Worm (Caenorhabditis elegans) whole organism, L2 larva: ENCODE measurements around the gene srx-50.

ENCODE experiments used
- C34F6.9 ChIP-seq: fragments of 150-350 bp; optimal IDR thresholded peaks from 2 replicates; lab custom pipeline; 2014; ENCODE audit warnings: missing biosample characterization, missing genetic modification characterization
- F13H6.1 ChIP-seq: sonication (generic microtip); optimal IDR thresholded peaks from 2 replicates; lab custom pipeline; 2016; ENCODE audit warnings: missing genetic modification characterization, missing compliant biosample characterization
- R02D3.7 ChIP-seq: fragments of 150-350 bp; optimal IDR thresholded peaks from 2 replicates; lab custom pipeline; 2014; ENCODE audit warnings: missing biosample characterization, missing genetic modification characterization
- Y55F3AM.14 ChIP-seq: fragments of 200-800 bp; sonication (Bioruptor generic); optimal IDR thresholded peaks from 2 replicates; lab custom pipeline; 2018; ENCODE audit warnings: mild to moderate bottlenecking, missing genetic modification characterization, missing compliant biosample characterization
- ZK546.5 ChIP-seq: sonication (generic microtip); optimal IDR thresholded peaks from 2 replicates; lab custom pipeline; 2017; ENCODE audit warnings: missing biosample characterization, missing genetic modification characterization
- alr-1 ChIP-seq: fragments of 150-350 bp; optimal IDR thresholded peaks from 2 replicates; lab custom pipeline; 2014; ENCODE audit warnings: missing biosample characterization, missing genetic modification characterization
- aly-2 ChIP-seq: fragments of 150-350 bp; optimal IDR thresholded peaks from 2 replicates; lab custom pipeline; 2014; ENCODE audit warnings: missing biosample characterization, missing genetic modification characterization
- ama-1 ChIP-seq: fragments of 150-350 bp; optimal IDR thresholded peaks from 2 replicates; lab custom pipeline; 2018; ENCODE audit warnings: inconsistent platforms
- blmp-1 ChIP-seq: sonication (generic microtip); optimal IDR thresholded peaks from 2 replicates; lab custom pipeline; 2017; ENCODE audit warnings: missing genetic modification characterization, mild to moderate bottlenecking, missing compliant biosample characterization, antibody characterized with exemption, moderate library complexity; ENCODE audit not compliant: insufficient read depth
- ceh-16 ChIP-seq: fragments of 150-350 bp; optimal IDR thresholded peaks from 2 replicates; lab custom pipeline; 2014; ENCODE audit warnings: missing biosample characterization, missing genetic modification characterization
- ceh-82 ChIP-seq: fragments of 150-350 bp; optimal IDR thresholded peaks from 2 replicates; lab custom pipeline; 2014; ENCODE audit warnings: missing biosample characterization, missing genetic modification characterization
- dmd-4 ChIP-seq: sonication (generic microtip); optimal IDR thresholded peaks from 2 replicates; lab custom pipeline; 2017; ENCODE audit warnings: missing biosample characterization, missing genetic modification characterization
- egl-27 ChIP-seq: sonication (generic microtip); optimal IDR thresholded peaks from 3 replicates; lab custom pipeline; 2017; ENCODE audit warnings: missing biosample characterization, missing genetic modification reagents, missing genetic modification characterization
- elt-1 ChIP-seq: fragments of 150-350 bp; optimal IDR thresholded peaks from 2 replicates; lab custom pipeline; 2014; ENCODE audit warnings: missing biosample characterization, missing genetic modification characterization
- elt-3 ChIP-seq: sonication (generic microtip); optimal IDR thresholded peaks from 2 replicates; lab custom pipeline; 2017; ENCODE audit warnings: missing biosample characterization, missing genetic modification characterization
- fos-1 ChIP-seq: fragments of 150-350 bp; optimal IDR thresholded peaks from 2 replicates; lab custom pipeline; 2014; ENCODE audit warnings: missing biosample characterization, missing genetic modification characterization
- gmeb-1 ChIP-seq: fragments of 150-350 bp; optimal IDR thresholded peaks from 2 replicates; lab custom pipeline; 2014; ENCODE audit warnings: missing biosample characterization, missing genetic modification characterization
- lin-11 ChIP-seq: fragments of 150-350 bp; sonication (generic microtip); optimal IDR thresholded peaks from 2 replicates; lab custom pipeline; 2014; ENCODE audit warnings: missing biosample characterization, missing genetic modification characterization, inconsistent platforms, mixed read lengths
- lin-13 ChIP-seq: fragments of 150-350 bp; optimal IDR thresholded peaks from 2 replicates; lab custom pipeline; 2014; ENCODE audit warnings: missing biosample characterization, missing genetic modification reagents, missing genetic modification characterization
- lin-39 ChIP-seq: fragments of 150-350 bp; optimal IDR thresholded peaks from 2 replicates; lab custom pipeline; 2014; ENCODE audit warnings: missing biosample characterization, missing genetic modification reagents, missing genetic modification characterization
- lsy-2 ChIP-seq, 2 experiments: fragments of 150-350 bp in 1 of 2; sonication (generic microtip) in 1 of 2; optimal IDR thresholded peaks; 2 replicates each; lab custom pipeline; 2014 to 2017; ENCODE audit warnings: missing biosample characterization in 2 of 2, missing genetic modification characterization in 2 of 2
- mab-5 ChIP-seq: fragments of 150-350 bp; optimal IDR thresholded peaks from 2 replicates; lab custom pipeline; 2014; ENCODE audit warnings: missing biosample characterization, missing genetic modification characterization
- mbf-1 ChIP-seq: sonication (generic microtip); optimal IDR thresholded peaks from 2 replicates; lab custom pipeline; 2017; ENCODE audit warnings: missing biosample characterization, missing genetic modification characterization
- mdl-1 ChIP-seq, 2 experiments: fragments of 150-350 bp in 1 of 2; sonication (generic microtip) in 1 of 2; optimal IDR thresholded peaks; 2 replicates each; lab custom pipeline; 2017; ENCODE audit warnings: missing biosample characterization in 2 of 2, missing genetic modification characterization in 2 of 2
- nhr-10 ChIP-seq: sonication (generic microtip); optimal IDR thresholded peaks from 2 replicates; lab custom pipeline; 2017; ENCODE audit warnings: missing biosample characterization, missing genetic modification characterization
- nhr-11 ChIP-seq: fragments of 150-350 bp; optimal IDR thresholded peaks from 2 replicates; lab custom pipeline; 2014; ENCODE audit warnings: missing biosample characterization, missing genetic modification characterization
- nhr-12 ChIP-seq: fragments of 150-350 bp; optimal IDR thresholded peaks from 2 replicates; lab custom pipeline; 2014; ENCODE audit warnings: missing biosample characterization, missing genetic modification characterization
- nhr-129 ChIP-seq: fragments of 150-350 bp; optimal IDR thresholded peaks from 2 replicates; lab custom pipeline; 2014; ENCODE audit warnings: missing biosample characterization, missing genetic modification characterization
- nhr-21 ChIP-seq: fragments of 150-350 bp; optimal IDR thresholded peaks from 2 replicates; lab custom pipeline; 2014; ENCODE audit warnings: missing biosample characterization, missing genetic modification characterization
- nhr-23 ChIP-seq: fragments of 150-350 bp; optimal IDR thresholded peaks from 2 replicates; lab custom pipeline; 2014; ENCODE audit warnings: missing biosample characterization, missing genetic modification reagents, missing genetic modification characterization
- nhr-237 ChIP-seq: fragments of 150-350 bp; optimal IDR thresholded peaks from 2 replicates; lab custom pipeline; 2014; ENCODE audit warnings: missing biosample characterization, missing genetic modification characterization
- nhr-25 ChIP-seq: fragments of 150-350 bp; sonication (generic microtip); optimal IDR thresholded peaks from 3 replicates; lab custom pipeline; 2014; ENCODE audit warnings: missing biosample characterization, missing genetic modification characterization
- nhr-6 ChIP-seq: fragments of 150-350 bp; optimal IDR thresholded peaks from 2 replicates; lab custom pipeline; 2014; ENCODE audit warnings: missing biosample characterization, missing genetic modification characterization
- nhr-77 ChIP-seq: fragments of 150-350 bp; optimal IDR thresholded peaks from 2 replicates; lab custom pipeline; 2014; ENCODE audit warnings: missing biosample characterization, missing genetic modification characterization
- skn-1 ChIP-seq: sonication (generic microtip); optimal IDR thresholded peaks from 2 replicates; lab custom pipeline; 2017; ENCODE audit warnings: missing biosample characterization, missing genetic modification characterization
- sma-3 ChIP-seq: sonication (generic microtip); optimal IDR thresholded peaks from 2 replicates; lab custom pipeline; 2016; ENCODE audit warnings: missing genetic modification reagents, missing genetic modification characterization, missing compliant biosample characterization
- sma-9 ChIP-seq, 2 experiments: fragments of 150-350 bp in 1 of 2; sonication (generic microtip) in 1 of 2; optimal IDR thresholded peaks; 2 replicates each; lab custom pipeline; 2014 to 2016; ENCODE audit warnings: missing genetic modification characterization in 2 of 2, mild to moderate bottlenecking in 1 of 2, missing biosample characterization in 1 of 2, missing compliant biosample characterization in 1 of 2, missing genetic modification reagents in 1 of 2, moderate library complexity in 1 of 2
- snpc-4 ChIP-seq: fragments of 150-350 bp; optimal IDR thresholded peaks from 2 replicates; lab custom pipeline; 2014; ENCODE audit warnings: missing biosample characterization, missing genetic modification characterization
- unc-39 ChIP-seq: fragments of 150-350 bp; optimal IDR thresholded peaks from 2 replicates; lab custom pipeline; 2014; ENCODE audit warnings: missing biosample characterization, missing genetic modification characterization
- unc-55 ChIP-seq: fragments of 150-350 bp; sonication (generic microtip); optimal IDR thresholded peaks from 3 replicates; lab custom pipeline; 2014; ENCODE audit warnings: missing biosample characterization, missing genetic modification reagents, missing genetic modification characterization
- unc-62 ChIP-seq: fragments of 150-350 bp; optimal IDR thresholded peaks from 2 replicates; lab custom pipeline; 2014; ENCODE audit warnings: missing biosample characterization, missing genetic modification reagents, missing genetic modification characterization
- zag-1 ChIP-seq: fragments of 150-350 bp; optimal IDR thresholded peaks from 2 replicates; lab custom pipeline; 2014; ENCODE audit warnings: missing biosample characterization, missing genetic modification characterization
- ztf-1 ChIP-seq: fragments of 200-800 bp; sonication (Bioruptor generic); conservative IDR thresholded peaks from 2 replicates; pipeline ENCODE4 v1.3.6; 2022; ENCODE audit warnings: missing genetic modification characterization, missing compliant biosample characterization
- ztf-11 ChIP-seq: sonication (generic microtip); optimal IDR thresholded peaks from 2 replicates; lab custom pipeline; 2017; ENCODE audit warnings: missing biosample characterization, missing genetic modification characterization
- ztf-4 ChIP-seq: fragments of 150-350 bp; optimal IDR thresholded peaks from 2 replicates; lab custom pipeline; 2014; ENCODE audit warnings: missing biosample characterization, missing genetic modification characterization

srx-50 gene

ce11 chrIV:7035823-7036222 is 22.0 kb upstream of the srx-50 start, which contains the start of gene C06G3.3:
Gene C06G3.3, plus strand, starts transcription at chrIV:7036123.
- TF ChIP-seq nhr-129 (tag; lab: Kevin White, UChicago) (peak; percentile 3), aly-2 (tag; lab: Kevin White, UChicago) (no peak)

- TF ChIP-seq elt-3 (no peak), gmeb-1 (no peak), nhr-23 (tag; lab: Kevin White, UChicago) (no peak), lin-13 (GFP tag; lab: Kevin White, UChicago) (no peak), lin-39 (tag; lab: Kevin White, UChicago) (no peak), sma-3 (GFP tag; lab: Kevin White, UChicago) (no peak), aly-2 (tag; lab: Kevin White, UChicago) (no peak), ZK546.5 (no peak), fos-1 (tag; lab: Kevin White, UChicago) (no peak), nhr-12 (tag; lab: Kevin White, UChicago) (no peak), ceh-82 (tag; lab: Kevin White, UChicago) (no peak), zag-1 (tag; lab: Kevin White, UChicago) (no peak), alr-1 (no peak), ztf-11 (no peak), ztf-1 (GFP tag; lab: Robert Waterston, UW) (no peak), mdl-1 (tag; optimal IDR thresholded peaks at IDR 0.05; lab: Kevin White, UChicago) (no peak), nhr-10 (tag; lab: Kevin White, UChicago) (no peak), F13H6.1 (tag; lab: Kevin White, UChicago) (no peak), unc-55 (GFP tag; lab: Kevin White, UChicago) (no peak), ztf-4 (tag; lab: Kevin White, UChicago) (no peak)
These were observed 21.0 kb upstream of the srx-50 start, which contains the start of gene ufl-1 for ce11 chrIV:7036790-7037189. Gene ufl-1, minus strand, starts transcription at chrIV:7036859.

- no peak for TF ChIP-seq ztf-4 (tag; lab: Kevin White, UChicago)
- TF ChIP-seq snpc-4 = peak; percentile 61
- TF ChIP-seq nhr-25 = peak; percentile 78
- peak; percentile 35 for TF ChIP-seq ama-1
- TF ChIP-seq ceh-82 (tag; lab: Kevin White, UChicago) = no peak
- TF ChIP-seq lin-13 (GFP tag; lab: Kevin White, UChicago) = peak; percentile 82
- no peak for TF ChIP-seq unc-39 (tag; lab: Kevin White, UChicago)
- peak; percentile 18 for TF ChIP-seq R02D3.7 (tag; lab: Kevin White, UChicago)
- peak; percentile 90 for TF ChIP-seq lin-11 (tag; lab: Kevin White, UChicago)
- no peak for TF ChIP-seq nhr-237 (tag; lab: Kevin White, UChicago)
- no peak for TF ChIP-seq nhr-77 (tag; lab: Kevin White, UChicago)
- TF ChIP-seq ztf-11 = no peak
- TF ChIP-seq blmp-1 (tag; lab: Kevin White, UChicago) = peak; percentile 45
- TF ChIP-seq fos-1 (tag; lab: Kevin White, UChicago) = peak; percentile 62
- no peak for TF ChIP-seq nhr-11 (tag; lab: Kevin White, UChicago)
- peak; percentile 43 for TF ChIP-seq ceh-16 (tag; lab: Kevin White, UChicago)
- TF ChIP-seq lsy-2 (tag; optimal IDR thresholded peaks at IDR 0.05; lab: Kevin White, UChicago) = peak; percentile 70 to 91
- peak; percentile 23 for TF ChIP-seq zag-1 (tag; lab: Kevin White, UChicago)
- peak; percentile 88 for TF ChIP-seq C34F6.9 (tag; lab: Kevin White, UChicago)
- no peak for TF ChIP-seq elt-3
- peak; percentile 97 for TF ChIP-seq unc-55 (GFP tag; lab: Kevin White, UChicago)
- peak; percentile 29 for TF ChIP-seq nhr-6 (tag; lab: Kevin White, UChicago)
- no peak for TF ChIP-seq aly-2 (tag; lab: Kevin White, UChicago)
- peak; percentile 85 for TF ChIP-seq nhr-129 (tag; lab: Kevin White, UChicago)
- TF ChIP-seq nhr-21 (tag; lab: Kevin White, UChicago) = peak; percentile 72
- TF ChIP-seq sma-9 (GFP tag; optimal IDR thresholded peaks at IDR 0.05; lab: Kevin White, UChicago) = peak; percentile 80
- TF ChIP-seq sma-9 (tag; optimal IDR thresholded peaks at IDR 0.05; lab: Kevin White, UChicago) = no peak
- TF ChIP-seq Y55F3AM.14 = no peak
- TF ChIP-seq sma-3 (GFP tag; lab: Kevin White, UChicago) = peak; percentile 86
- no peak for TF ChIP-seq ztf-1 (GFP tag; lab: Robert Waterston, UW)
- TF ChIP-seq gmeb-1 = peak; percentile 96
- no peak for TF ChIP-seq nhr-12 (tag; lab: Kevin White, UChicago)
- TF ChIP-seq mdl-1 (tag; optimal IDR thresholded peaks at IDR 0.05; lab: Kevin White, UChicago) = no peak
- no peak for TF ChIP-seq elt-1 (tag; lab: Kevin White, UChicago)
- TF ChIP-seq alr-1 = no peak
- TF ChIP-seq ZK546.5 = no peak
- no peak for TF ChIP-seq dmd-4 (tag; lab: Kevin White, UChicago)
- TF ChIP-seq lin-39 (tag; lab: Kevin White, UChicago) = no peak
- TF ChIP-seq mbf-1 (tag; lab: Kevin White, UChicago) = no peak
- peak; percentile 31 for TF ChIP-seq skn-1 (tag; lab: Kevin White, UChicago)
- TF ChIP-seq nhr-10 (tag; lab: Kevin White, UChicago) = no peak
- TF ChIP-seq nhr-23 (tag; lab: Kevin White, UChicago) = no peak
- peak; percentile 68 for TF ChIP-seq mab-5
- TF ChIP-seq egl-27 (tag; lab: Kevin White, UChicago) = peak; percentile 48
- no peak for TF ChIP-seq unc-62 (GFP tag; lab: Kevin White, UChicago)
These were observed 18.1 kb upstream of the srx-50 start, which contains the start of the genes cogc-2 and klp-18 for ce11 chrIV:7039476-7040261. Gene cogc-2, minus strand, starts transcription at chrIV:7039580. Gene klp-18, plus strand, starts transcription at chrIV:7040211.
